Fruit fly (Drosophila melanogaster) whole organism, embryonic: ENCODE data around the gene CG46387.

Experiments used
- Awh ChIP-seq: fragments of 200-800 bp; sonication (Bioruptor generic); IDR thresholded peaks from 2 replicates; pipeline ENCODE4, ENCODE4 v1.3.6; 2022; ENCODE audit warnings: missing biosample characterization, missing genetic modification characterization
- B-H1 ChIP-seq: fragments of 200-800 bp; sonication (Bioruptor generic); IDR thresholded peaks from 3 replicates; pipeline ENCODE4 v1.3.6; 2022; ENCODE audit warnings: missing biosample characterization, missing genetic modification characterization
- BEAF-32 ChIP-seq: fragments of 200-800 bp; sonication (Bioruptor generic); optimal IDR thresholded peaks from 3 replicates; lab custom pipeline; 2017; ENCODE audit warnings: missing biosample characterization, missing genetic modification characterization, mild to moderate bottlenecking, moderate library complexity, missing genetic modification reagents
- Blimp-1 ChIP-seq: fragments of 200-800 bp; sonication (Bioruptor generic); optimal IDR thresholded peaks from 3 replicates; lab custom pipeline; 2018; ENCODE audit warnings: missing biosample characterization, missing genetic modification characterization, mild to moderate bottlenecking, moderate library complexity, missing genetic modification reagents
- CG10979 ChIP-seq: fragments of 200-800 bp; sonication (Bioruptor generic); optimal IDR thresholded peaks from 2 replicates; lab custom pipeline; 2018; ENCODE audit warnings: missing biosample characterization, mild to moderate bottlenecking, missing genetic modification characterization, moderate library complexity
- CG11085 ChIP-seq: fragments of 200-800 bp; sonication (Bioruptor generic); IDR thresholded peaks from 2 replicates; pipeline ENCODE4 v1.3.6; 2022; ENCODE audit warnings: missing biosample characterization, missing genetic modification characterization
- CG13123 ChIP-seq: fragments of 200-800 bp; sonication (Bioruptor generic); optimal IDR thresholded peaks from 2 replicates; lab custom pipeline; 2016; ENCODE audit warnings: missing biosample characterization, missing genetic modification characterization
- CG14441 ChIP-seq: fragments of 200-800 bp; sonication (Bioruptor generic); IDR thresholded peaks from 2 replicates; pipeline ENCODE4 v1.3.6; 2022; ENCODE audit warnings: missing biosample characterization, missing genetic modification characterization
- CG14860 ChIP-seq: fragments of 200-800 bp; sonication (Bioruptor generic); IDR thresholded peaks from 3 replicates; pipeline ENCODE4 v1.3.6; 2022; ENCODE audit warnings: missing biosample characterization, missing genetic modification characterization; ENCODE audit not compliant: partially characterized antibody
- CG17361 ChIP-seq: fragments of 200-800 bp; sonication (Bioruptor generic); IDR thresholded peaks from 3 replicates; pipeline ENCODE4 v1.3.6; 2022; ENCODE audit warnings: missing biosample characterization, missing genetic modification characterization
- CG18011 ChIP-seq: fragments of 200-800 bp; sonication (Bioruptor generic); optimal IDR thresholded peaks from 2 replicates; lab custom pipeline; 2017; ENCODE audit warnings: missing biosample characterization, missing genetic modification characterization, mild to moderate bottlenecking, moderate library complexity, missing genotype
- CG2199 ChIP-seq: fragments of 200-800 bp; sonication (Bioruptor generic); IDR thresholded peaks from 3 replicates; pipeline ENCODE4 v1.3.6; 2022; ENCODE audit warnings: missing biosample characterization, missing genetic modification characterization
- CG30020 ChIP-seq: fragments of 200-800 bp; optimal IDR thresholded peaks from 2 replicates; lab custom pipeline; 2019; ENCODE audit warnings: missing biosample characterization, mild to moderate bottlenecking, missing genetic modification characterization, moderate library complexity
- CG32772 ChIP-seq: fragments of 200-800 bp; sonication (Bioruptor generic); IDR thresholded peaks from 2 replicates; pipeline ENCODE4 v1.3.6; 2022; ENCODE audit warnings: missing biosample characterization, missing genetic modification characterization
- CG34224 ChIP-seq: fragments of 200-800 bp; sonication (Bioruptor generic); IDR thresholded peaks from 3 replicates; pipeline ENCODE4 v1.3.6; 2022; ENCODE audit warnings: missing biosample characterization, missing genetic modification characterization; ENCODE audit not compliant: partially characterized antibody
- CG4404 ChIP-seq: fragments of 200-800 bp; sonication (Bioruptor generic); IDR thresholded peaks from 2 replicates; pipeline ENCODE4 v1.3.6; 2022; ENCODE audit warnings: missing biosample characterization, missing genetic modification characterization
- CG6854 ChIP-seq: fragments of 200-800 bp; sonication (Bioruptor generic); optimal IDR thresholded peaks from 3 replicates; lab custom pipeline; 2017; ENCODE audit warnings: missing biosample characterization, mild to moderate bottlenecking, missing genetic modification characterization
- CG7357 ChIP-seq: fragments of 200-800 bp; sonication (Bioruptor generic); IDR thresholded peaks from 3 replicates; pipeline ENCODE4 v1.3.6; 2022; ENCODE audit warnings: missing biosample characterization, missing genetic modification characterization
- CG9817 ChIP-seq: fragments of 200-800 bp; sonication (Bioruptor generic); optimal IDR thresholded peaks from 2 replicates; lab custom pipeline; 2018; ENCODE audit warnings: missing biosample characterization, mild to moderate bottlenecking, missing genetic modification characterization, moderate library complexity
- CkIIα-i1 ChIP-seq: fragments of 200-800 bp; sonication (Bioruptor generic); IDR thresholded peaks from 2 replicates; pipeline ENCODE4 v1.3.6; 2022; ENCODE audit warnings: missing biosample characterization, missing genetic modification characterization
- D ChIP-seq, 2 experiments: fragments of 200-800 bp in 1 of 2; fragments of >200 bp in 1 of 2; sonication (Bioruptor generic) in 1 of 2; optimal IDR thresholded peaks; 2 replicates in 1 of 2; 3 replicates in 1 of 2; lab custom pipeline; 2017; ENCODE audit warnings: mild to moderate bottlenecking in 1 of 2, missing biosample characterization in 1 of 2, missing genetic modification characterization in 1 of 2, missing genetic modification reagents in 1 of 2
- H15 ChIP-seq: fragments of 200-800 bp; sonication (Bioruptor generic); IDR thresholded peaks from 3 replicates; pipeline ENCODE4 v1.3.6; 2022; ENCODE audit warnings: missing biosample characterization, missing genetic modification characterization
- Lpt ChIP-seq: fragments of >200 bp; optimal IDR thresholded peaks from 2 replicates; lab custom pipeline; 2018; ENCODE audit warnings: missing biosample characterization, missing genetic modification characterization
- Mad ChIP-seq: fragments of 200-800 bp; sonication (Bioruptor generic); optimal IDR thresholded peaks from 2 replicates; lab custom pipeline; 2016; ENCODE audit warnings: missing biosample characterization, missing genetic modification characterization
- Nf-YC ChIP-seq: fragments of 200-800 bp; optimal IDR thresholded peaks from 3 replicates; lab custom pipeline; 2019; ENCODE audit warnings: missing biosample characterization, mild to moderate bottlenecking, missing genetic modification characterization, moderate library complexity
- Opbp ChIP-seq: fragments of 200-800 bp; sonication (Bioruptor generic); IDR thresholded peaks from 3 replicates; pipeline ENCODE4 v1.3.6; 2022; ENCODE audit warnings: missing biosample characterization, missing genetic modification characterization; ENCODE audit not compliant: partially characterized antibody
- Taf1 ChIP-seq: fragments of 200-800 bp; sonication (Bioruptor generic); IDR thresholded peaks from 2 replicates; pipeline ENCODE4 v1.3.6; 2022; ENCODE audit warnings: missing biosample characterization, missing genetic modification characterization
- Tbp ChIP-seq: fragments of >200 bp; optimal IDR thresholded peaks from 2 replicates; lab custom pipeline; 2018; ENCODE audit warnings: missing biosample characterization, missing genetic modification characterization
- bbx ChIP-seq: fragments of 200-800 bp; sonication (Bioruptor generic); IDR thresholded peaks from 2 replicates; pipeline ENCODE4 v1.3.6; 2022; ENCODE audit warnings: missing biosample characterization, missing genetic modification characterization; ENCODE audit not compliant: partially characterized antibody
- caup ChIP-seq: fragments of 200-800 bp; sonication (Bioruptor generic); optimal IDR thresholded peaks from 3 replicates; lab custom pipeline; 2017; ENCODE audit warnings: missing biosample characterization, mild to moderate bottlenecking, missing genetic modification characterization, moderate library complexity; ENCODE audit not compliant: severe bottlenecking
- danr ChIP-seq: fragments of 200-800 bp; sonication (Bioruptor generic); IDR thresholded peaks from 2 replicates; pipeline ENCODE4 v1.3.6; 2022; ENCODE audit warnings: missing biosample characterization, missing genetic modification characterization
- ewg ChIP-seq: fragments of 200-800 bp; sonication (Bioruptor generic); optimal IDR thresholded peaks from 3 replicates; lab custom pipeline; 2017; ENCODE audit warnings: mild to moderate bottlenecking, missing biosample characterization, missing genetic modification reagents, missing genetic modification characterization
- fd3F ChIP-seq: fragments of 200-800 bp; sonication (Bioruptor generic); optimal IDR thresholded peaks from 2 replicates; lab custom pipeline; 2018; ENCODE audit warnings: missing biosample characterization, mild to moderate bottlenecking, missing genetic modification characterization, moderate library complexity
- hkb ChIP-seq, 2 experiments: fragments of 200-800 bp in 1 of 2; fragments of >200 bp in 1 of 2; sonication (Bioruptor generic) in 1 of 2; IDR thresholded peaks in 1 of 2; optimal IDR thresholded peaks in 1 of 2; 2 replicates each; pipeline versions ENCODE4 v1.3.6 to Lab custom; 2017 to 2022; ENCODE audit warnings: missing biosample characterization in 1 of 2, missing genetic modification characterization in 1 of 2
- jumu ChIP-seq: fragments of 200-800 bp; sonication (Bioruptor generic); optimal IDR thresholded peaks from 3 replicates; lab custom pipeline; 2016; ENCODE audit warnings: missing biosample characterization, missing genetic modification characterization
- kah ChIP-seq: fragments of 200-800 bp; sonication (Bioruptor generic); optimal IDR thresholded peaks from 2 replicates; lab custom pipeline; 2018; ENCODE audit warnings: missing biosample characterization, mild to moderate bottlenecking, missing genetic modification characterization
- klu ChIP-seq: fragments of 200-800 bp; sonication (Bioruptor generic); IDR thresholded peaks from 2 replicates; pipeline ENCODE4 v1.3.6; 2022; ENCODE audit warnings: missing biosample characterization, missing genetic modification characterization
- lbe ChIP-seq: fragments of 200-800 bp; sonication (Bioruptor generic); optimal IDR thresholded peaks from 2 replicates; lab custom pipeline; 2016; ENCODE audit warnings: missing biosample characterization, mild to moderate bottlenecking, missing genetic modification characterization
- lilli ChIP-seq: fragments of 200-800 bp; sonication (Bioruptor generic); optimal IDR thresholded peaks from 3 replicates; lab custom pipeline; 2016; ENCODE audit warnings: missing biosample characterization, missing genetic modification characterization
- luna ChIP-seq: fragments of 200-800 bp; sonication (Bioruptor generic); optimal IDR thresholded peaks from 2 replicates; lab custom pipeline; 2016; ENCODE audit warnings: missing biosample characterization, missing genetic modification characterization
- odd ChIP-seq: fragments of 200-800 bp; sonication (Bioruptor generic); optimal IDR thresholded peaks from 2 replicates; lab custom pipeline; 2017; ENCODE audit warnings: missing biosample characterization, mild to moderate bottlenecking, missing genetic modification characterization
- pnt ChIP-seq: fragments of 200-800 bp; sonication (Bioruptor generic); optimal IDR thresholded peaks from 3 replicates; lab custom pipeline; 2016; ENCODE audit warnings: missing biosample characterization, missing genetic modification characterization
- sqz ChIP-seq: fragments of 200-800 bp; sonication (Bioruptor generic); optimal IDR thresholded peaks from 3 replicates; lab custom pipeline; 2018; ENCODE audit warnings: missing biosample characterization, mild to moderate bottlenecking, missing genetic modification characterization
- ssp ChIP-seq: fragments of 200-800 bp; sonication (Bioruptor generic); IDR thresholded peaks from 2 replicates; pipeline ENCODE4 v1.3.6; 2022; ENCODE audit warnings: missing biosample characterization, missing genetic modification characterization
- stc ChIP-seq: fragments of 200-800 bp; sonication (Bioruptor generic); IDR thresholded peaks from 2 replicates; pipeline ENCODE4 v1.3.6; 2022; ENCODE audit warnings: missing biosample characterization, missing genetic modification characterization
- vnd ChIP-seq: fragments of 200-800 bp; sonication (Bioruptor generic); IDR thresholded peaks from 3 replicates; pipeline ENCODE4 v1.3.6; 2022; ENCODE audit warnings: missing biosample characterization, missing genetic modification characterization; ENCODE audit not compliant: partially characterized antibody
- zen2 ChIP-seq: fragments of 200-800 bp; sonication (Bioruptor generic); IDR thresholded peaks from 3 replicates; pipeline ENCODE4 v1.3.6; 2022; ENCODE audit warnings: missing biosample characterization, missing genetic modification characterization; ENCODE audit not compliant: partially characterized antibody

The CG46387 gene

dm6 chr3L:9856430-9857218 is 41.8 kb upstream of the CG46387 start (continued):
- TF ChIP-seq CG9817 (peak; percentile 63), CG4404 (GFP tag; lab: Robert Waterston, UW) (peak; percentile 89), Taf1 (GFP tag; lab: Robert Waterston, UW) (peak; percentile 53; the same call in 1 of the 2 replicates), Blimp-1 (GFP tag; lab: Kevin White, UChicago) (peak; percentile 91), sqz (GFP tag; lab: Kevin White, UChicago) (peak; percentile 74), CG7357 (GFP tag; lab: Robert Waterston, UW) (peak; percentile 56; the same call in 1 of the 3 replicates), jumu (GFP tag; lab: Kevin White, UChicago) (no peak), lbe (GFP tag; lab: Kevin White, UChicago) (no peak), Mad (GFP tag; lab: Kevin White, UChicago) (no peak), CG17361 (GFP tag; lab: Robert Waterston, UW) (peak; percentile 73), CG2199 (GFP tag; lab: Robert Waterston, UW) (no peak; the same call in 2 of the 3 replicates), ssp (GFP tag; lab: Robert Waterston, UW) (peak; percentile 74), odd (GFP tag; lab: Kevin White, UChicago) (peak; percentile 59), fd3F (GFP tag; lab: Kevin White, UChicago) (peak; percentile 46), caup (peak; percentile 74), CG10979 (tag; lab: Kevin White, UChicago) (peak; percentile 94), CG13123 (peak; percentile 24), CG32772 (GFP tag; lab: Robert Waterston, UW) (peak; percentile 85), CG11085 (GFP tag; lab: Robert Waterston, UW) (peak; percentile 67), luna (GFP tag; lab: Kevin White, UChicago) (no peak), vnd (GFP tag; lab: Robert Waterston, UW) (no peak), H15 (GFP tag; lab: Robert Waterston, UW) (peak; percentile 81), CG30020 (tag; lab: Kevin White, UChicago) (peak; percentile 9), CG18011 (no peak), ewg (GFP tag; lab: Kevin White, UChicago) (peak; percentile 66), stc (GFP tag; lab: Robert Waterston, UW) (peak; percentile 92), bbx (GFP tag; lab: Robert Waterston, UW) (no peak), kah (GFP tag; lab: Kevin White, UChicago) (peak; percentile 14), klu (GFP tag; lab: Robert Waterston, UW) (peak; percentile 41; the same call in 1 of the 2 replicates), D (optimal IDR thresholded peaks at IDR 0.05; lab: Kevin White, UChicago) (no peak), D (GFP tag; optimal IDR thresholded peaks at IDR 0.05; lab: Kevin White, UChicago) (peak; percentile 80), CG34224 (GFP tag; lab: Robert Waterston, UW) (no peak), Awh (peak; percentile 88), zen2 (GFP tag; lab: Robert Waterston, UW) (no peak), CG14860 (GFP tag; lab: Robert Waterston, UW) (no peak), Nf-YC (tag; lab: Kevin White, UChicago) (peak; percentile 32), lilli (peak; percentile 44), BEAF-32 (GFP tag; lab: Kevin White, UChicago) (no peak), CkIIα-i1 (GFP tag; lab: Robert Waterston, UW) (no peak), CG6854 (GFP tag; lab: Kevin White, UChicago) (peak; percentile 55), B-H1 (GFP tag; lab: Robert Waterston, UW) (peak; percentile 59; the same call in 2 of the 3 replicates), Tbp (GFP tag; lab: Kevin White, UChicago) (no peak), Opbp (GFP tag; lab: Robert Waterston, UW) (no peak), CG14441 (GFP tag; lab: Robert Waterston, UW) (peak; percentile 66), hkb (optimal IDR thresholded peaks at IDR 0.05; lab: Kevin White, UChicago) (no peak), hkb (GFP tag; IDR thresholded peaks at IDR 0.05; lab: Robert Waterston, UW) (peak; percentile 83), Lpt (no peak), danr (GFP tag; lab: Robert Waterston, UW) (peak; percentile 80), pnt (no peak)
